Worm (Caenorhabditis elegans): ENCODE results near the gene T23G5.2.

Gene T23G5.2

ce11 chrIII:9236228-9236627, at the start of gene T23G5.2:
Gene T23G5.2 (minus strand): TSS chrIII:9236328.
- TF ChIP-seq B0310.2 (tag; optimal IDR thresholded peaks at IDR 0.05): no peak
- no peak for TF ChIP-seq flt-1 (GFP tag; IDR thresholded peaks at IDR 0.05)
- TF ChIP-seq tra-4 (tag; optimal IDR thresholded peaks at IDR 0.05): no peak
- no peak for TF ChIP-seq ama-1 (optimal IDR thresholded peaks at IDR 0.05)
- TF ChIP-seq pes-1 (GFP tag; IDR thresholded peaks at IDR 0.05): no peak
- no peak for TF ChIP-seq aly-1 (tag; optimal IDR thresholded peaks at IDR 0.05)
- TF ChIP-seq sea-1 (GFP tag; conservative IDR thresholded peaks at IDR 0.05): no peak
- TF ChIP-seq ets-7 (tag; optimal IDR thresholded peaks at IDR 0.05): no peak
- no peak for TF ChIP-seq F13C5.2 (tag; optimal IDR thresholded peaks at IDR 0.05)
- no peak for TF ChIP-seq tbx-37 (GFP tag; conservative IDR thresholded peaks at IDR 0.05)
- TF ChIP-seq scrt-1 (GFP tag; IDR thresholded peaks at IDR 0.05): no peak

- no peak for TF ChIP-seq B0310.2 (tag; optimal IDR thresholded peaks at IDR 0.05)
- TF ChIP-seq pes-1 (GFP tag; IDR thresholded peaks at IDR 0.05): no peak
- no peak for TF ChIP-seq tbx-37 (GFP tag; conservative IDR thresholded peaks at IDR 0.05)
- no peak for TF ChIP-seq ets-7 (tag; optimal IDR thresholded peaks at IDR 0.05)
- no peak for TF ChIP-seq scrt-1 (GFP tag; IDR thresholded peaks at IDR 0.05)
- no peak for TF ChIP-seq tbx-11 (GFP tag; IDR thresholded peaks at IDR 0.05)
- TF ChIP-seq F13C5.2 (tag; optimal IDR thresholded peaks at IDR 0.05): no peak
- no peak for TF ChIP-seq hmbx-1 (tag; optimal IDR thresholded peaks at IDR 0.05)
Observed at ce11 chrIII:9281480-9281879, 45.4 kb upstream of the T23G5.2 start, which contains the start of gene fozi-1. Gene fozi-1 (plus strand): TSS chrIII:9281780.

ce11 chrIII:9277803-9278202, 41.7 kb upstream of the T23G5.2 start:
- no peak for TF ChIP-seq hnd-1 (tag; optimal IDR thresholded peaks at IDR 0.05)
- no peak for TF ChIP-seq B0310.2 (tag; optimal IDR thresholded peaks at IDR 0.05)
- no peak for TF ChIP-seq pes-1 (GFP tag; IDR thresholded peaks at IDR 0.05)
- no peak for TF ChIP-seq flt-1 (GFP tag; IDR thresholded peaks at IDR 0.05)
- TF ChIP-seq tbx-11 (GFP tag; IDR thresholded peaks at IDR 0.05): no peak
- no peak for TF ChIP-seq ets-7 (tag; optimal IDR thresholded peaks at IDR 0.05)
- no peak for TF ChIP-seq sea-1 (GFP tag; conservative IDR thresholded peaks at IDR 0.05)
- TF ChIP-seq scrt-1 (GFP tag; IDR thresholded peaks at IDR 0.05): no peak
- no peak for TF ChIP-seq tbx-37 (GFP tag; conservative IDR thresholded peaks at IDR 0.05)
- TF ChIP-seq tra-4 (tag; optimal IDR thresholded peaks at IDR 0.05): no peak
- TF ChIP-seq ama-1 (optimal IDR thresholded peaks at IDR 0.05): no peak
- TF ChIP-seq F13C5.2 (tag; optimal IDR thresholded peaks at IDR 0.05): no peak
- no peak for TF ChIP-seq hmg-4 (GFP tag; optimal IDR thresholded peaks at IDR 0.05)
- TF ChIP-seq aly-1 (tag; optimal IDR thresholded peaks at IDR 0.05): no peak
- no peak for TF ChIP-seq hmbx-1 (tag; optimal IDR thresholded peaks at IDR 0.05)
- TF ChIP-seq ceh-13 (GFP tag; optimal IDR thresholded peaks at IDR 0.05): no peak
- TF ChIP-seq ceh-36 (tag; optimal IDR thresholded peaks at IDR 0.05): no peak

- no peak for TF ChIP-seq flt-1 (GFP tag; IDR thresholded peaks at IDR 0.05)
- TF ChIP-seq ceh-13 (GFP tag; optimal IDR thresholded peaks at IDR 0.05): no peak
- no peak for TF ChIP-seq hnd-1 (tag; optimal IDR thresholded peaks at IDR 0.05)
- no peak for TF ChIP-seq tbx-11 (GFP tag; IDR thresholded peaks at IDR 0.05)
- no peak for TF ChIP-seq hmbx-1 (tag; optimal IDR thresholded peaks at IDR 0.05)
- TF ChIP-seq tbx-37 (GFP tag; conservative IDR thresholded peaks at IDR 0.05): no peak
- TF ChIP-seq scrt-1 (GFP tag; IDR thresholded peaks at IDR 0.05): no peak
- TF ChIP-seq B0310.2 (tag; optimal IDR thresholded peaks at IDR 0.05): no peak
- TF ChIP-seq ets-7 (tag; optimal IDR thresholded peaks at IDR 0.05): no peak
- TF ChIP-seq sea-1 (GFP tag; conservative IDR thresholded peaks at IDR 0.05): no peak
- TF ChIP-seq ama-1 (optimal IDR thresholded peaks at IDR 0.05): no peak
- TF ChIP-seq aly-1 (tag; optimal IDR thresholded peaks at IDR 0.05): no peak
- no peak for TF ChIP-seq pes-1 (GFP tag; IDR thresholded peaks at IDR 0.05)
- no peak for TF ChIP-seq tra-4 (tag; optimal IDR thresholded peaks at IDR 0.05)
- TF ChIP-seq F13C5.2 (tag; optimal IDR thresholded peaks at IDR 0.05): no peak
- no peak for TF ChIP-seq hmg-4 (GFP tag; optimal IDR thresholded peaks at IDR 0.05)
Observed at ce11 chrIII:9272107-9272506, 36.0 kb upstream of the T23G5.2 start.

DNA sequence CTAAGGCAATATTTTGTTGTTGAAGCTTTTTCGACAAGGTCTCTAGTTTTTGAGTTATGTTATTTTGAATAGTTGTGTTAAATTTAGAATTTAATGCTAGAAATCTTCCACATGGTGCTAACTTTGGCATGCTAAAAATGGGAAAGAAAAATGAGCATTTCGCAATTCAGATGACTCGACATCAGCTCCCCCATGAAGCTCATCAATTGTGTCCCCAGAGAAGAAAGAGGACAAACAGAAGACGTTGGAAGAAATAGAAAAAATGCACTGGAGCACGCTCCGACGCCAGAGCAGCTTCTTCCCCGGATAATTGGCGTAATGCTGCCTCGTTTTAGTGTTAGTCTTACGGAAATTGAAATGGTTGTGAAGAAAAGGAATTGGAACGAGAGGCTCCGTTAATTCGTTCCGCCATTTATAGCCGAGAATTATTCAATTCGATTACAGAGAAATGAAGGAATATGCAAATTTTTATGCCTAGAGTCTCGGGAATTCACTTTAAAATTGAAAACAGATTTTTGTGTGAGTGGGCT, 35.3 kb upstream of the T23G5.2 start:
- TF ChIP-seq ceh-36 (tag; optimal IDR thresholded peaks at IDR 0.05) (no peak), scrt-1 (GFP tag; IDR thresholded peaks at IDR 0.05) (no peak), ceh-13 (GFP tag; optimal IDR thresholded peaks at IDR 0.05) (no peak), hmg-4 (GFP tag; optimal IDR thresholded peaks at IDR 0.05) (no peak), F13C5.2 (tag; optimal IDR thresholded peaks at IDR 0.05) (no peak), ama-1 (optimal IDR thresholded peaks at IDR 0.05) (no peak), tbx-37 (GFP tag; conservative IDR thresholded peaks at IDR 0.05) (no peak), aly-1 (tag; optimal IDR thresholded peaks at IDR 0.05) (no peak), tra-4 (tag; optimal IDR thresholded peaks at IDR 0.05) (no peak), hmbx-1 (tag; optimal IDR thresholded peaks at IDR 0.05) (no peak), flt-1 (GFP tag; IDR thresholded peaks at IDR 0.05) (no peak), tbx-11 (GFP tag; IDR thresholded peaks at IDR 0.05) (no peak), B0310.2 (tag; optimal IDR thresholded peaks at IDR 0.05) (no peak)

ce11 chrIII:9270183-9270582, 34.1 kb upstream of the T23G5.2 start:
- TF ChIP-seq ets-7 (tag; optimal IDR thresholded peaks at IDR 0.05): no peak
- no peak for TF ChIP-seq ceh-13 (GFP tag; optimal IDR thresholded peaks at IDR 0.05)
- TF ChIP-seq tra-4 (tag; optimal IDR thresholded peaks at IDR 0.05): no peak
- TF ChIP-seq scrt-1 (GFP tag; IDR thresholded peaks at IDR 0.05): no peak

ce11 chrIII:9269012-9269471, 32.9 kb upstream of the T23G5.2 start, which contains the start of gene clip-1:
Gene clip-1 (minus strand): TSS chrIII:9269062.
- TF ChIP-seq scrt-1 (GFP tag; IDR thresholded peaks at IDR 0.05): no peak
- no peak for TF ChIP-seq F13C5.2 (tag; optimal IDR thresholded peaks at IDR 0.05)
- TF ChIP-seq hmg-4 (GFP tag; optimal IDR thresholded peaks at IDR 0.05): no peak
- TF ChIP-seq flt-1 (GFP tag; IDR thresholded peaks at IDR 0.05): no peak
- no peak for TF ChIP-seq tbx-11 (GFP tag; IDR thresholded peaks at IDR 0.05)
- no peak for TF ChIP-seq ama-1 (optimal IDR thresholded peaks at IDR 0.05)
- TF ChIP-seq hnd-1 (tag; optimal IDR thresholded peaks at IDR 0.05): no peak
- TF ChIP-seq aly-1 (tag; optimal IDR thresholded peaks at IDR 0.05): no peak
- TF ChIP-seq ets-7 (tag; optimal IDR thresholded peaks at IDR 0.05): no peak
- no peak for TF ChIP-seq sea-1 (GFP tag; conservative IDR thresholded peaks at IDR 0.05)
- no peak for TF ChIP-seq tra-4 (tag; optimal IDR thresholded peaks at IDR 0.05)
- TF ChIP-seq ceh-13 (GFP tag; optimal IDR thresholded peaks at IDR 0.05): no peak
- no peak for TF ChIP-seq pes-1 (GFP tag; IDR thresholded peaks at IDR 0.05)

All from whole organism, early embryonic.